Worm (Caenorhabditis elegans) whole organism, L4 larva: ENCODE data around the gene B0410.3.

Source experiments
- D1046.2 ChIP-seq: fragments of 200-800 bp; sonication (Bioruptor generic); IDR thresholded peaks from 2 replicates; pipeline ENCODE4 v1.3.6; 2022; ENCODE audit warnings: missing genetic modification characterization, missing compliant biosample characterization
- F26F4.8 ChIP-seq: fragments of 200-800 bp; sonication (Bioruptor generic); conservative IDR thresholded peaks from 2 replicates; pipeline ENCODE4 v1.3.6; 2022; ENCODE audit warnings: missing genetic modification characterization, missing compliant biosample characterization
- F37D6.2 ChIP-seq: sonication (generic microtip); optimal IDR thresholded peaks from 2 replicates; lab custom pipeline; 2016; ENCODE audit warnings: mild to moderate bottlenecking, missing genetic modification characterization, missing compliant biosample characterization
- F44E2.7 ChIP-seq: fragments of 200-800 bp; sonication (Bioruptor generic); IDR thresholded peaks from 2 replicates; pipeline ENCODE4 v2.1.2; 2022; ENCODE audit warnings: missing genetic modification characterization, missing compliant biosample characterization
- R02D3.7 ChIP-seq: fragments of 150-350 bp; sonication (generic microtip); optimal IDR thresholded peaks from 3 replicates; lab custom pipeline; 2014; ENCODE audit warnings: missing biosample characterization, missing genetic modification characterization
- Y105C5A.15 ChIP-seq: fragments of 200-800 bp; sonication (Bioruptor generic); IDR thresholded peaks from 2 replicates; pipeline ENCODE4 v1.3.6; 2022; ENCODE audit warnings: missing genetic modification characterization, missing compliant biosample characterization
- Y5F2A.4 ChIP-seq: fragments of 200-800 bp; sonication (Bioruptor generic); optimal IDR thresholded peaks from 2 replicates; lab custom pipeline; 2018; ENCODE audit warnings: mild to moderate bottlenecking, missing genetic modification characterization, missing compliant biosample characterization
- ZK337.2 ChIP-seq: fragments of 200-800 bp; sonication (Bioruptor generic); IDR thresholded peaks from 2 replicates; pipeline ENCODE4 v1.3.6; 2022; ENCODE audit warnings: missing genetic modification reagents, missing genetic modification characterization, missing compliant biosample characterization
- aha-1 ChIP-seq: fragments of 150-350 bp; peaks from one replicate; lab custom pipeline; 2014; ENCODE audit warnings: missing biosample characterization, missing genetic modification characterization
- ama-1 ChIP-seq: fragments of 150-350 bp; optimal IDR thresholded peaks from 2 replicates; lab custom pipeline; 2014; ENCODE audit warnings: inconsistent platforms, mixed read lengths
- arid-1 ChIP-seq: fragments of 200-800 bp; sonication (Bioruptor generic); conservative IDR thresholded peaks from 2 replicates; pipeline ENCODE4 v1.3.6; 2022; ENCODE audit warnings: missing genetic modification reagents, missing genetic modification characterization, missing compliant biosample characterization
- ceh-44 ChIP-seq: fragments of 200-800 bp; sonication (Bioruptor generic); IDR thresholded peaks from 2 replicates; pipeline ENCODE4 v1.3.6; 2022; ENCODE audit warnings: missing genetic modification reagents, missing genetic modification characterization, missing compliant biosample characterization
- ces-1 ChIP-seq: fragments of 150-350 bp; sonication (generic microtip); optimal IDR thresholded peaks from 4 replicates; lab custom pipeline; 2014; ENCODE audit warnings: missing biosample characterization, missing genetic modification reagents, missing genetic modification characterization
- cey-2 ChIP-seq: sonication (generic microtip); optimal IDR thresholded peaks from 3 replicates; lab custom pipeline; 2017; ENCODE audit warnings: missing genetic modification characterization, mild to moderate bottlenecking, missing compliant biosample characterization, antibody characterized with exemption, borderline replicate concordance; ENCODE audit not compliant: insufficient read depth
- daf-16 ChIP-seq, 3 experiments: sonication (generic microtip); optimal IDR thresholded peaks; 2 replicates each; lab custom pipeline; 2016 to 2017; ENCODE audit warnings: missing genetic modification characterization in 3 of 3, missing genetic modification reagents in 3 of 3, mild to moderate bottlenecking in 2 of 3, missing compliant biosample characterization in 2 of 3, missing biosample characterization in 1 of 3, moderate library complexity in 1 of 3
- dve-1 ChIP-seq: sonication (generic microtip); optimal IDR thresholded peaks from 2 replicates; lab custom pipeline; 2017; ENCODE audit warnings: antibody characterized with exemption, mild to moderate bottlenecking, missing genetic modification characterization, missing compliant biosample characterization; ENCODE audit not compliant: insufficient read depth
- fkh-10 ChIP-seq: fragments of 150-350 bp; optimal IDR thresholded peaks from 2 replicates; lab custom pipeline; 2014; ENCODE audit warnings: missing biosample characterization, missing genetic modification reagents, missing genetic modification characterization
- fos-1 ChIP-seq: fragments of 150-350 bp; optimal IDR thresholded peaks from 2 replicates; lab custom pipeline; 2014; ENCODE audit warnings: missing biosample characterization, missing genetic modification characterization
- gei-8 ChIP-seq: fragments of 200-800 bp; sonication (Bioruptor generic); optimal IDR thresholded peaks from 2 replicates; lab custom pipeline; 2018; ENCODE audit warnings: mild to moderate bottlenecking, missing genetic modification characterization, missing compliant biosample characterization
- hif-1 ChIP-seq, 2 experiments: sonication (generic microtip); optimal IDR thresholded peaks; 2 replicates each; lab custom pipeline; 2016 to 2017; ENCODE audit warnings: missing compliant biosample characterization in 2 of 2, missing genetic modification characterization in 2 of 2, missing genetic modification reagents in 2 of 2, missing genotype in 2 of 2, mild to moderate bottlenecking in 1 of 2
- hlh-30 ChIP-seq: sonication (generic microtip); optimal IDR thresholded peaks from 2 replicates; lab custom pipeline; 2017; ENCODE audit warnings: antibody characterized with exemption, mild to moderate bottlenecking, missing genetic modification characterization, missing compliant biosample characterization; ENCODE audit not compliant: insufficient read depth
- jun-1 ChIP-seq: fragments of 150-350 bp; optimal IDR thresholded peaks from 2 replicates; lab custom pipeline; 2014; ENCODE audit warnings: missing biosample characterization, missing genetic modification reagents, missing genetic modification characterization
- lim-7 ChIP-seq: fragments of 200-800 bp; sonication (Bioruptor generic); IDR thresholded peaks from 2 replicates; pipeline ENCODE4 v1.3.6; 2022; ENCODE audit warnings: missing genetic modification characterization, missing compliant biosample characterization
- lin-38 ChIP-seq: fragments of 200-800 bp; sonication (Bioruptor generic); IDR thresholded peaks from 2 replicates; pipeline ENCODE4 v1.3.6; 2022; ENCODE audit warnings: missing genetic modification reagents, missing genetic modification characterization, missing compliant biosample characterization
- lin-39 ChIP-seq: fragments of 150-350 bp; optimal IDR thresholded peaks from 2 replicates; lab custom pipeline; 2014; ENCODE audit warnings: missing biosample characterization, missing genetic modification reagents, missing genetic modification characterization
- lir-3 ChIP-seq: sonication (generic microtip); optimal IDR thresholded peaks from 2 replicates; lab custom pipeline; 2016; ENCODE audit warnings: mild to moderate bottlenecking, missing genetic modification characterization, missing compliant biosample characterization
- madf-5 ChIP-seq, 2 experiments: fragments of 200-800 bp; sonication (Bioruptor generic); IDR thresholded peaks; 2 replicates each; pipeline ENCODE4 v1.3.6; 2022; ENCODE audit warnings: missing compliant biosample characterization in 2 of 2, missing genetic modification characterization in 2 of 2
- madf-9 ChIP-seq: fragments of 200-800 bp; sonication (Bioruptor generic); conservative IDR thresholded peaks from 2 replicates; pipeline ENCODE4 v1.3.6; 2022; ENCODE audit warnings: missing genetic modification reagents, missing genetic modification characterization, missing compliant biosample characterization
- mdt-29 ChIP-seq: fragments of 200-800 bp; sonication (Bioruptor generic); IDR thresholded peaks from 2 replicates; pipeline ENCODE4 v1.3.6; 2022; ENCODE audit warnings: missing genetic modification reagents, missing genetic modification characterization, missing compliant biosample characterization
- mes-2 ChIP-seq: sonication (generic microtip); optimal IDR thresholded peaks from 2 replicates; lab custom pipeline; 2016; ENCODE audit warnings: missing genotype, mild to moderate bottlenecking, missing genetic modification characterization, missing compliant biosample characterization; ENCODE audit not compliant: poor library complexity, severe bottlenecking
- nhr-11 ChIP-seq: fragments of 150-350 bp; optimal IDR thresholded peaks from 2 replicates; lab custom pipeline; 2014; ENCODE audit warnings: missing biosample characterization, missing genetic modification characterization
- nhr-25 ChIP-seq: sonication (generic microtip); optimal IDR thresholded peaks from 2 replicates; lab custom pipeline; 2017; ENCODE audit warnings: missing genetic modification characterization, mild to moderate bottlenecking, missing compliant biosample characterization, antibody characterized with exemption, moderate library complexity, borderline replicate concordance; ENCODE audit not compliant: insufficient read depth
- nhr-42 ChIP-seq: fragments of 200-800 bp; sonication (Bioruptor generic); IDR thresholded peaks from 2 replicates; pipeline ENCODE4 v1.3.6; 2022; ENCODE audit warnings: missing genetic modification characterization, missing compliant biosample characterization
- nhr-48 ChIP-seq: sonication (generic microtip); optimal IDR thresholded peaks from 2 replicates; lab custom pipeline; 2016; ENCODE audit warnings: mild to moderate bottlenecking, missing genetic modification characterization, missing compliant biosample characterization
- nhr-77 ChIP-seq: fragments of 150-350 bp; optimal IDR thresholded peaks from 2 replicates; lab custom pipeline; 2014; ENCODE audit warnings: missing biosample characterization, missing genetic modification characterization
- pqm-1 ChIP-seq: sonication (generic microtip); optimal IDR thresholded peaks from 2 replicates; lab custom pipeline; 2017; ENCODE audit warnings: missing biosample characterization, missing genetic modification characterization
- saeg-2 ChIP-seq: fragments of 200-800 bp; sonication (Bioruptor generic); IDR thresholded peaks from 2 replicates; pipeline ENCODE4 v1.3.6; 2022; ENCODE audit warnings: missing genetic modification reagents, missing genetic modification characterization, missing compliant biosample characterization
- sdz-12 ChIP-seq: fragments of 200-800 bp; sonication (Bioruptor generic); optimal IDR thresholded peaks from 2 replicates; lab custom pipeline; 2018; ENCODE audit warnings: mild to moderate bottlenecking, missing genetic modification characterization, missing compliant biosample characterization
- set-16 ChIP-seq: fragments of 200-800 bp; sonication (Bioruptor generic); IDR thresholded peaks from 2 replicates; pipeline ENCODE4 v1.3.6; 2022; ENCODE audit warnings: missing genetic modification reagents, missing genetic modification characterization, missing compliant biosample characterization
- snpc-1.2 ChIP-seq: fragments of 200-800 bp; sonication (Bioruptor generic); IDR thresholded peaks from 2 replicates; pipeline ENCODE4 v1.3.6; 2022; ENCODE audit warnings: missing genetic modification reagents, missing genetic modification characterization, missing compliant biosample characterization
- snpc-4 ChIP-seq: fragments of 150-350 bp; optimal IDR thresholded peaks from 2 replicates; lab custom pipeline; 2014; ENCODE audit warnings: missing biosample characterization, missing genetic modification characterization
- spr-3 ChIP-seq: fragments of 200-800 bp; sonication (Bioruptor generic); optimal IDR thresholded peaks from 2 replicates; lab custom pipeline; 2018; ENCODE audit warnings: mild to moderate bottlenecking, missing genetic modification characterization, missing compliant biosample characterization
- tag-97 ChIP-seq: fragments of 200-800 bp; sonication (Bioruptor generic); IDR thresholded peaks from 2 replicates; pipeline ENCODE4 v1.3.6; 2022; ENCODE audit warnings: missing genetic modification characterization, missing compliant biosample characterization
- vab-7 ChIP-seq: fragments of 200-800 bp; sonication (Bioruptor generic); IDR thresholded peaks from 2 replicates; pipeline ENCODE4 v1.3.6; 2022; ENCODE audit warnings: missing genetic modification reagents, missing genetic modification characterization, missing compliant biosample characterization
- zag-1 ChIP-seq: fragments of 150-350 bp; optimal IDR thresholded peaks from 2 replicates; lab custom pipeline; 2014; ENCODE audit warnings: missing biosample characterization, missing genetic modification characterization
- zfp-2 ChIP-seq: sonication (generic microtip); optimal IDR thresholded peaks from 2 replicates; lab custom pipeline; 2016; ENCODE audit warnings: mild to moderate bottlenecking, missing genetic modification characterization, missing compliant biosample characterization
- zfp-3 ChIP-seq: fragments of 200-800 bp; sonication (Bioruptor generic); conservative IDR thresholded peaks from 2 replicates; pipeline ENCODE4 v1.3.6; 2022; ENCODE audit warnings: missing genetic modification reagents, missing genetic modification characterization, missing compliant biosample characterization
- zip-11 ChIP-seq: fragments of 200-800 bp; sonication (Bioruptor generic); IDR thresholded peaks from 2 replicates; pipeline ENCODE4 v1.3.6; 2022; ENCODE audit warnings: missing genetic modification characterization, missing compliant biosample characterization
- zip-2 ChIP-seq: fragments of 150-350 bp; optimal IDR thresholded peaks from 2 replicates; lab custom pipeline; 2014; ENCODE audit warnings: missing biosample characterization, missing genetic modification characterization
- ztf-7 ChIP-seq: fragments of 150-350 bp; optimal IDR thresholded peaks from 2 replicates; lab custom pipeline; 2014; ENCODE audit warnings: missing biosample characterization, missing genetic modification characterization

Gene B0410.3

ce11 chrX:2891141-2891739, at the start of gene B0410.3:
B0410.3 (minus strand) TSS chrX:2891491.
- TF ChIP-seq ztf-7 (tag; lab: Kevin White, UChicago) (no peak), saeg-2 (GFP tag; lab: Robert Waterston, UW) (no peak), zip-2 (tag; lab: Kevin White, UChicago) (no peak), cey-2 (tag; lab: Kevin White, UChicago) (peak; percentile 59), aha-1 (tag; lab: Kevin White, UChicago) (peak; percentile 95), zip-11 (no peak), gei-8 (GFP tag; lab: Kevin White, UChicago) (peak; percentile 17), arid-1 (GFP tag; lab: Robert Waterston, UW) (no peak), set-16 (no peak), snpc-4 (tag; lab: Kevin White, UChicago) (no peak), nhr-77 (no peak), jun-1 (tag; lab: Kevin White, UChicago) (no peak), F37D6.2 (tag; lab: Kevin White, UChicago) (no peak), nhr-42 (GFP tag; lab: Robert Waterston, UW) (no peak), F26F4.8 (no peak), lin-39 (tag; lab: Kevin White, UChicago) (no peak), lim-7 (GFP tag; lab: Robert Waterston, UW) (no peak), tag-97 (GFP tag; lab: Robert Waterston, UW) (no peak), ces-1 (GFP tag; lab: Kevin White, UChicago) (no peak), fos-1 (tag; lab: Kevin White, UChicago) (no peak), mes-2 (tag; lab: Kevin White, UChicago) (peak; percentile 5), Y105C5A.15 (GFP tag; lab: Robert Waterston, UW) (no peak), zfp-2 (no peak), lin-38 (GFP tag; lab: Robert Waterston, UW) (no peak), vab-7 (GFP tag; lab: Robert Waterston, UW) (no peak), ama-1 (lab: Kevin White, UChicago) (peak; percentile 89), R02D3.7 (tag; lab: Kevin White, UChicago) (no peak), dve-1 (peak; percentile 70), daf-16 (GFP tag; optimal IDR thresholded peaks at IDR 0.05; lab: Kevin White, UChicago) (no peak), daf-16 (tag; optimal IDR thresholded peaks at IDR 0.05; lab: Kevin White, UChicago) (no peak), hlh-30 (peak; percentile 74), F44E2.7 (GFP tag; lab: Robert Waterston, UW) (no peak), madf-5 (GFP tag; IDR thresholded peaks at IDR 0.05; lab: Robert Waterston, UW) (no peak), madf-9 (GFP tag; lab: Robert Waterston, UW) (no peak), fkh-10 (GFP tag; lab: Kevin White, UChicago) (no peak), nhr-48 (tag; lab: Kevin White, UChicago) (peak; percentile 77), D1046.2 (GFP tag; lab: Robert Waterston, UW) (no peak), nhr-25 (tag; lab: Kevin White, UChicago) (peak; percentile 83), zfp-3 (GFP tag; lab: Robert Waterston, UW) (no peak), lir-3 (tag; lab: Kevin White, UChicago) (no peak), snpc-1.2 (GFP tag; lab: Robert Waterston, UW) (no peak), ZK337.2 (GFP tag; lab: Robert Waterston, UW) (no peak), pqm-1 (tag; lab: Kevin White, UChicago) (no peak), ceh-44 (no peak), sdz-12 (GFP tag; lab: Kevin White, UChicago) (no peak), hif-1 (tag; optimal IDR thresholded peaks at IDR 0.05; lab: Kevin White, UChicago) (no peak), zag-1 (tag; lab: Kevin White, UChicago) (no peak), nhr-11 (no peak), spr-3 (GFP tag; lab: Kevin White, UChicago) (no peak), Y5F2A.4 (GFP tag; lab: Kevin White, UChicago) (no peak), mdt-29 (GFP tag; lab: Robert Waterston, UW) (no peak)
